Fruit fly (Drosophila melanogaster): ENCODE results near the gene CG42594.
A peak's percentile ranks its signal among the peaks of the same experiment; 100 is the strongest.

Gene CG42594

dm6 chrX:4943505-4943904 is 102.9 kb downstream of the CG42594 start:
- no peak for TF ChIP-seq gt (GFP tag; IDR thresholded peaks at IDR 0.05)
- TF ChIP-seq D19A (tag; optimal IDR thresholded peaks at IDR 0.05): peak; percentile 66

DNA sequence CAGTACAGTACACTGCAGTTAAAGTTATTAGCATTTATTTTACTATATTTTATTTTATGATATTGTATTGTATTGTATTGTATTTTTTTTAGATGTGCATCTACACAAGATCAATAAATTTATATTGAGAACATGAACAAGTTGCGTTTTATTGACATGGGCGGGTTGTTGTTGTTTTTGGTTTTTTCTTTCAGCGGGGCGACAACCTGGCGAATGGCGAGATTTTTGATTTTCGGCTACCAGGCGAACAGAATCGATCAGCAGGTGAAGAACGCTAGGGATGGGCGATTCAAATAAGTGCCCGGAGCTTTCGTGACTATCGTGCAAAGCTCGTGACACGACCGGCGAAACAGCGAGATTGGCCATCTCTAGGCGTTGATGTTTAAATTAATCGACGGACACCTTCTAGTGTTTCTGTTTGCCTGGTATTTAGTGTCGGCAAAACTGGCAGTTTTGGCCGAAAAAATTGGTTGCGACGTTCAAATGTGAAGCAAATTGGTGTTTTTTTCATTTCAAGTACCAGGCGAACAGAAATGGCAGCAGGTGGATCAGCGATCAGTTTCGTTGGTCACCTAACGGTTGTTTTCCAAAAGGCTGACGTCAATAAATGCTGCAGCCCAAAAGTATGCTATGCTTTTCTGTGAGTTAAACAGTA is 115.3 kb downstream of the CG42594 start:
- TF ChIP-seq CG15514 (GFP tag; optimal IDR thresholded peaks at IDR 0.05) (peak; percentile 18), CG1647 (GFP tag; optimal IDR thresholded peaks at IDR 0.05) (no peak), ranshi (GFP tag; IDR thresholded peaks at IDR 0.05) (0 out of 2 replicates have a peak, but pooled peaks have one; percentile 6), CG1792 (GFP tag; optimal IDR thresholded peaks at IDR 0.05) (no peak), CG8290 (GFP tag; optimal IDR thresholded peaks at IDR 0.05) (peak; percentile 88), CG8290 (tag; optimal IDR thresholded peaks at IDR 0.05) (peak in 1 of 2 experiments; percentile 77), CG43689 (GFP tag; IDR thresholded peaks at IDR 0.05) (no peak), bbx (GFP tag; IDR thresholded peaks at IDR 0.05; ENCODE audit: partially characterized antibody) (peak; percentile 98), caup (GFP tag; optimal IDR thresholded peaks at IDR 0.05; ENCODE audit: severe bottlenecking) (no peak), CG6254 (GFP tag; optimal IDR thresholded peaks at IDR 0.05) (peak; percentile 8), nerfin-2 (GFP tag; IDR thresholded peaks at IDR 0.05; ENCODE audit: partially characterized antibody) (peak; percentile 86), Dad (GFP tag; optimal IDR thresholded peaks at IDR 0.05) (no peak), lmd (GFP tag; IDR thresholded peaks at IDR 0.05) (peak; percentile 23; the same call in 1 of the 2 replicates), ERR (GFP tag; optimal IDR thresholded peaks at IDR 0.05) (no peak), Pdp1 (GFP tag; optimal IDR thresholded peaks at IDR 0.05) (no peak), vnd (GFP tag; IDR thresholded peaks at IDR 0.05; ENCODE audit: partially characterized antibody) (peak; percentile 91), Tbp (GFP tag; optimal IDR thresholded peaks at IDR 0.05) (no peak), stc (GFP tag; IDR thresholded peaks at IDR 0.05) (peak; percentile 51; the same call in 1 of the 2 replicates), CG16813 (GFP tag; IDR thresholded peaks at IDR 0.05; ENCODE audit: partially characterized antibody) (peak; percentile 92), CG13894 (tag; optimal IDR thresholded peaks at IDR 0.05) (peak; percentile 39), lab (GFP tag; optimal IDR thresholded peaks at IDR 0.05) (peak; percentile 38), CG33213 (GFP tag; optimal IDR thresholded peaks at IDR 0.05) (peak; percentile 92), CG9215 (GFP tag; IDR thresholded peaks at IDR 0.05) (no peak), B-H2 (GFP tag; optimal IDR thresholded peaks at IDR 0.05) (no peak), CG12744 (GFP tag; optimal IDR thresholded peaks at IDR 0.05) (no peak), crc (GFP tag; optimal IDR thresholded peaks at IDR 0.05) (no peak), Sry-δ (GFP tag; optimal IDR thresholded peaks at IDR 0.05) (peak; percentile 91), CG32532 (GFP tag; IDR thresholded peaks at IDR 0.05) (peak; percentile 44; the same call in 1 of the 2 replicates), CG14014 (GFP tag; IDR thresholded peaks at IDR 0.05) (peak; percentile 15; the same call in 1 of the 2 replicates), Dref (GFP tag; IDR thresholded peaks at IDR 0.05) (peak; percentile 37; the same call in 1 of the 2 replicates), tin (GFP tag; optimal IDR thresholded peaks at IDR 0.05) (no peak), CoRest (tag; optimal IDR thresholded peaks at IDR 0.05) (peak; percentile 49), CG3726 (GFP tag; IDR thresholded peaks at IDR 0.05) (no peak), CG13624 (GFP tag; optimal IDR thresholded peaks at IDR 0.05) (peak; percentile 27), CG3281 (GFP tag; optimal IDR thresholded peaks at IDR 0.05) (no peak), ken (GFP tag; IDR thresholded peaks at IDR 0.05) (no peak), zen2 (GFP tag; IDR thresholded peaks at IDR 0.05; ENCODE audit: partially characterized antibody) (peak; percentile 94), CG6654 (GFP tag; optimal IDR thresholded peaks at IDR 0.05) (no peak), CG17361 (GFP tag; IDR thresholded peaks at IDR 0.05) (no peak), nom (GFP tag; optimal IDR thresholded peaks at IDR 0.05) (peak; percentile 14), D (optimal IDR thresholded peaks at IDR 0.05) (no peak), D (GFP tag; optimal IDR thresholded peaks at IDR 0.05) (no peak), unc-4 (GFP tag; IDR thresholded peaks at IDR 0.05; ENCODE audit: partially characterized antibody) (peak; percentile 94), luna (GFP tag; optimal IDR thresholded peaks at IDR 0.05) (no peak), Hand (GFP tag; optimal IDR thresholded peaks at IDR 0.05) (no peak), CG14441 (GFP tag; IDR thresholded peaks at IDR 0.05) (no peak)

All from whole organism, embryonic.